Fruit fly (Drosophila melanogaster): Measurements from ENCODE around the gene CG42249.

DNA sequence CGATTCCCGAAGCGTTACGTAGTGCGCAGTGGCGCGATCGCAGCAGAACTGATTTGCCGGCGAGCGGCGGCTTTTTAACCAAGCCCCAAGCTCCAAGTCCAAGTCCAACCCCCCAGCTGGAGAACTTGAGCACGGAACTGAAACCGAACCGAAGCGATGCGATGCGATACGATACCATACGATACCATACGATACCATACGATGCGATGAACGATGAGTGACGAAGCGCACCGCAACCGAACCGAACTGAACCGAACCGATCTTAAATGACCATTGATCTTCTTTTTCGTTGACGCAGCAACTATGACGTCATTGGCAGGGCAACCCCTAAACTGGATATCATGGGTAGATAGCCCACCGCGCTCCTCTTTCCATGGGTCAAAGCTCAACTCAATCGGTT, 9.8 kb upstream of the CG42249 start, which contains the start of gene sev:
- TF ChIP-seq Pif1A (GFP tag; optimal IDR thresholded peaks at IDR 0.05) (no peak), CG8301 (tag; optimal IDR thresholded peaks at IDR 0.05) (no peak), CG9948 (tag; optimal IDR thresholded peaks at IDR 0.05) (no peak), Ets98B (GFP tag; IDR thresholded peaks at IDR 0.05) (no peak), CG8159 (tag; optimal IDR thresholded peaks at IDR 0.05) (no peak), CG15710 (tag; optimal IDR thresholded peaks at IDR 0.05) (no peak), EcR (GFP tag; optimal IDR thresholded peaks at IDR 0.05) (no peak), D1 (tag; optimal IDR thresholded peaks at IDR 0.05) (no peak), Snoo (tag; optimal IDR thresholded peaks at IDR 0.05) (no peak), CG32121 (GFP tag; IDR thresholded peaks at IDR 0.05) (no peak), CG4496 (GFP tag; IDR thresholded peaks at IDR 0.05) (no peak)

Measured in whole organism, pupa.